Fruit fly (Drosophila melanogaster) whole organism, embryonic: Measurements from ENCODE around the gene st.

Experiments used
- Adf1 ChIP-seq: fragments of 200-800 bp; sonication (Bioruptor generic); IDR thresholded peaks from 2 replicates; pipeline ENCODE4 v1.3.6; 2022; ENCODE audit warnings: missing biosample characterization, missing genetic modification characterization
- BtbVII ChIP-seq: fragments of 200-800 bp; sonication (Bioruptor generic); optimal IDR thresholded peaks from 3 replicates; lab custom pipeline; 2017; ENCODE audit warnings: missing biosample characterization, mild to moderate bottlenecking, missing genetic modification characterization
- CG10543 ChIP-seq: fragments of 200-800 bp; sonication (Bioruptor generic); optimal IDR thresholded peaks from 3 replicates; lab custom pipeline; 2017; ENCODE audit warnings: missing biosample characterization, mild to moderate bottlenecking, missing genetic modification characterization, moderate library complexity
- CG11085 ChIP-seq: fragments of 200-800 bp; sonication (Bioruptor generic); IDR thresholded peaks from 2 replicates; pipeline ENCODE4 v1.3.6; 2022; ENCODE audit warnings: missing biosample characterization, missing genetic modification characterization
- CG11247 ChIP-seq: fragments of 200-800 bp; sonication (Bioruptor generic); IDR thresholded peaks from 2 replicates; pipeline ENCODE4 v1.3.6; 2022; ENCODE audit warnings: missing biosample characterization, missing genetic modification characterization
- CG12769 ChIP-seq: fragments of 200-800 bp; sonication (Bioruptor generic); optimal IDR thresholded peaks from 2 replicates; lab custom pipeline; 2019; ENCODE audit warnings: missing biosample characterization, mild to moderate bottlenecking, missing genetic modification characterization, moderate library complexity
- CG13624 ChIP-seq: fragments of 200-800 bp; sonication (Bioruptor generic); optimal IDR thresholded peaks from 2 replicates; lab custom pipeline; 2016; ENCODE audit warnings: missing biosample characterization, missing genetic modification characterization
- CG14965 ChIP-seq: fragments of 200-800 bp; sonication (Bioruptor generic); optimal IDR thresholded peaks from 2 replicates; lab custom pipeline; 2016; ENCODE audit warnings: missing biosample characterization, missing genetic modification characterization, borderline replicate concordance
- CG1647 ChIP-seq: fragments of 200-800 bp; sonication (Bioruptor generic); optimal IDR thresholded peaks from 3 replicates; lab custom pipeline; 2016; ENCODE audit warnings: missing biosample characterization, missing genetic modification characterization
- CG1832 ChIP-seq: fragments of 200-800 bp; sonication (Bioruptor generic); optimal IDR thresholded peaks from 2 replicates; lab custom pipeline; 2017; ENCODE audit warnings: missing biosample characterization, mild to moderate bottlenecking, missing genetic modification characterization, inconsistent platforms
- CG2202 ChIP-seq: fragments of 200-800 bp; sonication (Bioruptor generic); optimal IDR thresholded peaks from 2 replicates; lab custom pipeline; 2018; ENCODE audit warnings: missing biosample characterization, mild to moderate bottlenecking, missing genetic modification characterization
- CG30020 ChIP-seq: fragments of 200-800 bp; optimal IDR thresholded peaks from 2 replicates; lab custom pipeline; 2019; ENCODE audit warnings: missing biosample characterization, mild to moderate bottlenecking, missing genetic modification characterization, moderate library complexity
- CG30403 ChIP-seq: fragments of 200-800 bp; sonication (Bioruptor generic); optimal IDR thresholded peaks from 3 replicates; lab custom pipeline; 2016; ENCODE audit warnings: missing biosample characterization, missing genetic modification characterization
- CG7556 ChIP-seq: fragments of 200-800 bp; sonication (Bioruptor generic); optimal IDR thresholded peaks from 2 replicates; lab custom pipeline; 2017; ENCODE audit warnings: missing biosample characterization, mild to moderate bottlenecking, missing genetic modification characterization
- CG7745 ChIP-seq: fragments of 200-800 bp; sonication (Bioruptor generic); optimal IDR thresholded peaks from 2 replicates; lab custom pipeline; 2018; ENCODE audit warnings: missing biosample characterization, mild to moderate bottlenecking, missing genetic modification characterization, moderate library complexity
- CG9215 ChIP-seq: fragments of 200-800 bp; sonication (Bioruptor generic); IDR thresholded peaks from 2 replicates; pipeline ENCODE4 v1.3.6; 2022; ENCODE audit warnings: missing biosample characterization, missing genetic modification characterization
- CoRest ChIP-seq: fragments of 200-800 bp; sonication (Bioruptor generic); optimal IDR thresholded peaks from 3 replicates; lab custom pipeline; 2018; ENCODE audit warnings: missing biosample characterization, mild to moderate bottlenecking, missing genetic modification characterization, moderate library complexity
- Elba2 ChIP-seq: fragments of 200-800 bp; sonication (Bioruptor generic); optimal IDR thresholded peaks from 3 replicates; lab custom pipeline; 2016; ENCODE audit warnings: missing biosample characterization, missing genetic modification characterization
- HHEX ChIP-seq: fragments of 200-800 bp; sonication (Bioruptor generic); optimal IDR thresholded peaks from 3 replicates; lab custom pipeline; 2017; ENCODE audit warnings: missing biosample characterization, mild to moderate bottlenecking, missing genetic modification characterization, missing genetic modification reagents
- Hmx ChIP-seq: fragments of 200-800 bp; sonication (Bioruptor generic); optimal IDR thresholded peaks from 2 replicates; lab custom pipeline; 2016; ENCODE audit warnings: missing biosample characterization, missing genetic modification characterization
- MTF-1 ChIP-seq: fragments of 200-800 bp; sonication (Bioruptor generic); optimal IDR thresholded peaks from 2 replicates; lab custom pipeline; 2018; ENCODE audit warnings: missing biosample characterization, mild to moderate bottlenecking, missing genetic modification characterization, borderline replicate concordance
- Meics ChIP-seq: fragments of 200-800 bp; sonication (Bioruptor generic); optimal IDR thresholded peaks from 2 replicates; lab custom pipeline; 2017; ENCODE audit warnings: missing biosample characterization, mild to moderate bottlenecking, missing genetic modification characterization
- Myb ChIP-seq: fragments of 200-800 bp; sonication (Bioruptor generic); optimal IDR thresholded peaks from 2 replicates; lab custom pipeline; 2016; ENCODE audit warnings: missing biosample characterization, missing genetic modification characterization
- Nf-YB ChIP-seq: fragments of 200-800 bp; sonication (Bioruptor generic); optimal IDR thresholded peaks from 3 replicates; lab custom pipeline; 2019; ENCODE audit warnings: missing biosample characterization, mild to moderate bottlenecking, missing genetic modification characterization, moderate library complexity
- Nf-YC ChIP-seq: fragments of 200-800 bp; optimal IDR thresholded peaks from 3 replicates; lab custom pipeline; 2019; ENCODE audit warnings: missing biosample characterization, mild to moderate bottlenecking, missing genetic modification characterization, moderate library complexity
- Pdp1 ChIP-seq, 2 experiments: fragments of 200-800 bp; sonication (Bioruptor generic); optimal IDR thresholded peaks; 3 replicates each; lab custom pipeline; 2016; ENCODE audit warnings: missing biosample characterization in 2 of 2, missing genetic modification characterization in 2 of 2, mild to moderate bottlenecking in 1 of 2, moderate library complexity in 1 of 2
- Six4 ChIP-seq: fragments of 200-800 bp; sonication (Bioruptor generic); optimal IDR thresholded peaks from 2 replicates; lab custom pipeline; 2016; ENCODE audit warnings: missing biosample characterization, missing genetic modification characterization
- Sry-δ ChIP-seq: fragments of 200-800 bp; sonication (Bioruptor generic); optimal IDR thresholded peaks from 2 replicates; lab custom pipeline; 2016; ENCODE audit warnings: missing biosample characterization, missing genetic modification characterization
- ap ChIP-seq: fragments of 200-800 bp; sonication (Bioruptor generic); IDR thresholded peaks from 2 replicates; pipeline ENCODE4 v1.3.6; 2022; ENCODE audit warnings: missing biosample characterization, missing genetic modification characterization
- bowl ChIP-seq: fragments of 200-800 bp; sonication (Bioruptor generic); IDR thresholded peaks from 2 replicates; pipeline ENCODE4 v1.3.6; 2022; ENCODE audit warnings: missing biosample characterization, missing genetic modification characterization
- chn ChIP-seq: fragments of 200-800 bp; sonication (Bioruptor generic); optimal IDR thresholded peaks from 2 replicates; lab custom pipeline; 2016; ENCODE audit warnings: missing biosample characterization, missing genetic modification characterization
- danr ChIP-seq: fragments of 200-800 bp; sonication (Bioruptor generic); IDR thresholded peaks from 2 replicates; pipeline ENCODE4 v1.3.6; 2022; ENCODE audit warnings: missing biosample characterization, missing genetic modification characterization
- dimm ChIP-seq: fragments of 200-800 bp; sonication (Bioruptor generic); IDR thresholded peaks from 2 replicates; pipeline ENCODE4 v1.3.6; 2022; ENCODE audit warnings: missing biosample characterization, missing genetic modification characterization
- disco-r ChIP-seq: fragments of 200-800 bp; sonication (Bioruptor generic); optimal IDR thresholded peaks from 2 replicates; lab custom pipeline; 2016; ENCODE audit warnings: missing biosample characterization, missing genetic modification characterization
- dpn ChIP-seq, 2 experiments: fragments of 200-800 bp; sonication (Bioruptor generic); optimal IDR thresholded peaks; 3 replicates each; lab custom pipeline; 2016; ENCODE audit warnings: missing biosample characterization in 2 of 2, missing genetic modification characterization in 2 of 2
- gem ChIP-seq: fragments of 200-800 bp; sonication (Bioruptor generic); optimal IDR thresholded peaks from 2 replicates; lab custom pipeline; 2019; ENCODE audit warnings: missing biosample characterization, mild to moderate bottlenecking, missing genetic modification characterization, moderate library complexity
- jumu ChIP-seq: fragments of 200-800 bp; sonication (Bioruptor generic); optimal IDR thresholded peaks from 3 replicates; lab custom pipeline; 2016; ENCODE audit warnings: missing biosample characterization, missing genetic modification characterization
- knrl ChIP-seq: fragments of 200-800 bp; sonication (Bioruptor generic); IDR thresholded peaks from 3 replicates; pipeline ENCODE4 v1.3.6; 2022; ENCODE audit warnings: missing biosample characterization, missing genetic modification characterization; ENCODE audit not compliant: partially characterized antibody
- maf-S ChIP-seq: fragments of 200-800 bp; sonication (Bioruptor generic); optimal IDR thresholded peaks from 2 replicates; lab custom pipeline; 2016; ENCODE audit warnings: missing biosample characterization, missing genetic modification characterization
- pan ChIP-seq, 4 experiments: fragments of >200 bp in 3 of 4; fragments of 200-800 bp in 1 of 4; sonication (Bioruptor generic) in 1 of 4; optimal IDR thresholded peaks in 3 of 4; IDR thresholded peaks in 1 of 4; 2 replicates each; pipeline versions ENCODE4 v1.3.6 to Lab custom; 2017 to 2022; ENCODE audit warnings: missing biosample characterization in 2 of 4, missing genetic modification characterization in 2 of 4, mixed read lengths in 1 of 4
- pb ChIP-seq: fragments of 200-800 bp; sonication (Bioruptor generic); optimal IDR thresholded peaks from 3 replicates; lab custom pipeline; 2016; ENCODE audit warnings: missing biosample characterization, missing genetic modification characterization
- pho ChIP-seq: fragments of 200-800 bp; sonication (Bioruptor generic); optimal IDR thresholded peaks from 2 replicates; lab custom pipeline; 2016; ENCODE audit warnings: missing biosample characterization, missing genetic modification characterization
- ro ChIP-seq: fragments of 200-800 bp; sonication (Bioruptor generic); IDR thresholded peaks from 2 replicates; pipeline ENCODE4 v1.3.6; 2022; ENCODE audit warnings: missing biosample characterization, missing genetic modification characterization
- slp2 ChIP-seq: fragments of 200-800 bp; sonication (Bioruptor generic); optimal IDR thresholded peaks from 2 replicates; lab custom pipeline; 2016; ENCODE audit warnings: missing biosample characterization, missing genetic modification characterization
- stwl ChIP-seq: fragments of 200-800 bp; sonication (Bioruptor generic); optimal IDR thresholded peaks from 3 replicates; lab custom pipeline; 2018; ENCODE audit warnings: missing biosample characterization, mild to moderate bottlenecking, missing genetic modification characterization, moderate library complexity
- tio ChIP-seq: fragments of 200-800 bp; sonication (Bioruptor generic); optimal IDR thresholded peaks from 2 replicates; lab custom pipeline; 2017; ENCODE audit warnings: missing biosample characterization, missing genetic modification characterization, inconsistent platforms
- unc-4 ChIP-seq: fragments of 200-800 bp; sonication (Bioruptor generic); IDR thresholded peaks from 2 replicates; pipeline ENCODE4 v1.3.6; 2022; ENCODE audit warnings: missing biosample characterization, missing genetic modification characterization; ENCODE audit not compliant: partially characterized antibody
- vvl ChIP-seq: fragments of 200-800 bp; sonication (Bioruptor generic); IDR thresholded peaks from 2 replicates; pipeline ENCODE4 v1.3.6; 2022; ENCODE audit warnings: missing biosample characterization, missing genetic modification characterization

The st gene

dm6 chr3L:16480408-16481193, 16.9 kb upstream of the st start (continued):
- peak; percentile 86 for TF ChIP-seq CG30020 (tag; lab: Kevin White, UChicago)
- peak; percentile 91 for TF ChIP-seq tio (GFP tag; lab: Kevin White, UChicago)
- TF ChIP-seq BtbVII (GFP tag; lab: Kevin White, UChicago): peak; percentile 94
- peak; percentile 77 for TF ChIP-seq stwl (tag; lab: Kevin White, UChicago)
- peak; percentile 93 for TF ChIP-seq MTF-1 (GFP tag; lab: Kevin White, UChicago)
- peak; percentile 96 for TF ChIP-seq ap (GFP tag; lab: Robert Waterston, UW)
- peak; percentile 97 for TF ChIP-seq Pdp1 (GFP tag; optimal IDR thresholded peaks at IDR 0.05; lab: Kevin White, UChicago)
- TF ChIP-seq dimm (GFP tag; lab: Robert Waterston, UW): peak; percentile 94
- no peak for TF ChIP-seq knrl
- TF ChIP-seq CG7745 (tag; lab: Kevin White, UChicago): peak; percentile 93
- TF ChIP-seq CG7556 (GFP tag; lab: Kevin White, UChicago): peak; percentile 96
- TF ChIP-seq bowl (GFP tag; lab: Robert Waterston, UW): peak; percentile 90
- TF ChIP-seq Meics (GFP tag; lab: Kevin White, UChicago): peak; percentile 92
- TF ChIP-seq Six4 (GFP tag; lab: Kevin White, UChicago): peak; percentile 97
- TF ChIP-seq dpn (GFP tag; optimal IDR thresholded peaks at IDR 0.05; lab: Kevin White, UChicago): peak; percentile 96 to 97
- TF ChIP-seq slp2 (GFP tag; lab: Kevin White, UChicago): peak; percentile 97
- peak; percentile 98 for TF ChIP-seq CoRest (tag; lab: Kevin White, UChicago)
- no peak for TF ChIP-seq pan (optimal IDR thresholded peaks at IDR 0.05; lab: Kevin White, UChicago)
- TF ChIP-seq pan (GFP tag; optimal IDR thresholded peaks at IDR 0.05 in 1 of 2, IDR thresholded peaks at IDR 0.05 in 1 of 2): peak in 1 of 2 experiments; percentile 96
- TF ChIP-seq CG12769 (tag; lab: Kevin White, UChicago): peak; percentile 98
- peak; percentile 95 for TF ChIP-seq HHEX (GFP tag; lab: Kevin White, UChicago)
- TF ChIP-seq CG30403: peak; percentile 97
- peak; percentile 98 for TF ChIP-seq chn (GFP tag; lab: Kevin White, UChicago)
- peak; percentile 99 for TF ChIP-seq vvl (GFP tag; lab: Robert Waterston, UW)
- TF ChIP-seq CG14965 (GFP tag; lab: Kevin White, UChicago): peak; percentile 81
- TF ChIP-seq danr (GFP tag; lab: Robert Waterston, UW): peak; percentile 91
- peak; percentile 93 for TF ChIP-seq CG11247 (GFP tag; lab: Robert Waterston, UW)
- peak; percentile 74 for TF ChIP-seq Nf-YC (tag; lab: Kevin White, UChicago)
- peak; percentile 75 for TF ChIP-seq Elba2
- peak; percentile 92 for TF ChIP-seq CG1647 (GFP tag; lab: Kevin White, UChicago)
- TF ChIP-seq gem (tag; lab: Kevin White, UChicago): peak; percentile 98
- TF ChIP-seq pb: peak; percentile 96
- peak; percentile 90 for TF ChIP-seq CG9215 (GFP tag; lab: Robert Waterston, UW)
- TF ChIP-seq CG13624: peak; percentile 95
- TF ChIP-seq CG11085 (GFP tag; lab: Robert Waterston, UW): peak; percentile 88
- peak; percentile 86 for TF ChIP-seq Nf-YB (GFP tag; lab: Kevin White, UChicago)
- peak; percentile 91 for TF ChIP-seq CG1832 (GFP tag; lab: Kevin White, UChicago)
- TF ChIP-seq Adf1 (GFP tag; lab: Robert Waterston, UW): peak; percentile 66
- TF ChIP-seq disco-r (GFP tag; lab: Kevin White, UChicago): peak; percentile 91
- peak; percentile 96 for TF ChIP-seq jumu (GFP tag; lab: Kevin White, UChicago)
- TF ChIP-seq unc-4 (GFP tag; lab: Robert Waterston, UW): no peak
- peak; percentile 70 for TF ChIP-seq Sry-δ
- TF ChIP-seq ro: peak; percentile 89
- TF ChIP-seq CG10543 (GFP tag; lab: Kevin White, UChicago): peak; percentile 81
- peak; percentile 84 for TF ChIP-seq Hmx
- peak; percentile 93 for TF ChIP-seq maf-S (GFP tag; lab: Kevin White, UChicago)
- TF ChIP-seq Myb: peak; percentile 80
- TF ChIP-seq pho (GFP tag; lab: Kevin White, UChicago): peak; percentile 92
- peak; percentile 98 for TF ChIP-seq CG2202 (tag; lab: Kevin White, UChicago)
